Worm (Caenorhabditis elegans) whole organism, L4 larva: Measurements from ENCODE around the gene enee-1.

ENCODE experiments used
- F10B5.3 ChIP-seq: sonication (generic microtip); optimal IDR thresholded peaks from 2 replicates; lab custom pipeline; 2016; ENCODE audit warnings: mild to moderate bottlenecking, missing genetic modification characterization, missing compliant biosample characterization
- F49E8.2 ChIP-seq: sonication (generic microtip); optimal IDR thresholded peaks from 2 replicates; lab custom pipeline; 2016; ENCODE audit warnings: missing compliant biosample characterization, mild to moderate bottlenecking, missing genetic modification characterization, borderline replicate concordance
- T26A8.4 ChIP-seq: fragments of 200-800 bp; sonication (Bioruptor generic); IDR thresholded peaks from 2 replicates; pipeline ENCODE4 v1.3.6; 2022; ENCODE audit warnings: missing genetic modification characterization, missing compliant biosample characterization
- Y105C5A.15 ChIP-seq: fragments of 200-800 bp; sonication (Bioruptor generic); IDR thresholded peaks from 2 replicates; pipeline ENCODE4 v1.3.6; 2022; ENCODE audit warnings: missing genetic modification characterization, missing compliant biosample characterization
- Y48G9A.11 ChIP-seq: fragments of 200-800 bp; sonication (Bioruptor generic); IDR thresholded peaks from 2 replicates; pipeline ENCODE4 v1.3.6; 2022; ENCODE audit warnings: missing genetic modification reagents, missing genetic modification characterization, missing compliant biosample characterization
- Y5F2A.4 ChIP-seq: fragments of 200-800 bp; sonication (Bioruptor generic); optimal IDR thresholded peaks from 2 replicates; lab custom pipeline; 2018; ENCODE audit warnings: mild to moderate bottlenecking, missing genetic modification characterization, missing compliant biosample characterization
- ama-1 ChIP-seq: fragments of 150-350 bp; optimal IDR thresholded peaks from 2 replicates; lab custom pipeline; 2014; ENCODE audit warnings: inconsistent platforms, mixed read lengths
- ceh-32 ChIP-seq: sonication (generic microtip); optimal IDR thresholded peaks from 2 replicates; lab custom pipeline; 2016; ENCODE audit warnings: mild to moderate bottlenecking, missing genetic modification characterization, missing compliant biosample characterization; ENCODE audit not compliant: poor library complexity
- ceh-44 ChIP-seq: fragments of 200-800 bp; sonication (Bioruptor generic); IDR thresholded peaks from 2 replicates; pipeline ENCODE4 v1.3.6; 2022; ENCODE audit warnings: missing genetic modification reagents, missing genetic modification characterization, missing compliant biosample characterization
- ceh-62 ChIP-seq: sonication (generic microtip); optimal IDR thresholded peaks from 2 replicates; lab custom pipeline; 2017; ENCODE audit warnings: missing biosample characterization, missing genetic modification characterization
- ceh-82 ChIP-seq: sonication (generic microtip); optimal IDR thresholded peaks from 2 replicates; lab custom pipeline; 2017; ENCODE audit warnings: missing biosample characterization, missing genetic modification characterization
- daf-16 ChIP-seq, 3 experiments: sonication (generic microtip); optimal IDR thresholded peaks; 2 replicates each; lab custom pipeline; 2016 to 2017; ENCODE audit warnings: missing genetic modification characterization in 3 of 3, missing genetic modification reagents in 3 of 3, mild to moderate bottlenecking in 2 of 3, missing compliant biosample characterization in 2 of 3, missing biosample characterization in 1 of 3, moderate library complexity in 1 of 3
- daf-19 ChIP-seq: fragments of 200-800 bp; sonication (Bioruptor generic); conservative IDR thresholded peaks from 2 replicates; pipeline ENCODE4 v1.3.6; 2022; ENCODE audit warnings: missing genetic modification characterization, missing compliant biosample characterization
- dpl-1 ChIP-seq: fragments of 150-350 bp; optimal IDR thresholded peaks from 2 replicates; lab custom pipeline; 2014; ENCODE audit warnings: missing biosample characterization, missing genetic modification reagents, missing genetic modification characterization
- egl-27 ChIP-seq: sonication (generic microtip); optimal IDR thresholded peaks from 3 replicates; lab custom pipeline; 2017; ENCODE audit warnings: missing biosample characterization, missing genetic modification reagents, missing genetic modification characterization
- egl-43 ChIP-seq: fragments of 200-800 bp; sonication (Bioruptor generic); IDR thresholded peaks from 2 replicates; pipeline ENCODE4 v1.3.6; 2022; ENCODE audit warnings: missing genetic modification reagents, missing genetic modification characterization, missing compliant biosample characterization
- fos-1 ChIP-seq: fragments of 150-350 bp; optimal IDR thresholded peaks from 2 replicates; lab custom pipeline; 2014; ENCODE audit warnings: missing biosample characterization, missing genetic modification characterization
- gei-8 ChIP-seq: fragments of 200-800 bp; sonication (Bioruptor generic); optimal IDR thresholded peaks from 2 replicates; lab custom pipeline; 2018; ENCODE audit warnings: mild to moderate bottlenecking, missing genetic modification characterization, missing compliant biosample characterization
- hif-1 ChIP-seq, 2 experiments: sonication (generic microtip); optimal IDR thresholded peaks; 2 replicates each; lab custom pipeline; 2016 to 2017; ENCODE audit warnings: missing compliant biosample characterization in 2 of 2, missing genetic modification characterization in 2 of 2, missing genetic modification reagents in 2 of 2, missing genotype in 2 of 2, mild to moderate bottlenecking in 1 of 2
- hmg-1.1 ChIP-seq: fragments of 200-800 bp; sonication (Bioruptor generic); IDR thresholded peaks from 2 replicates; pipeline ENCODE4 v1.3.6; 2022; ENCODE audit warnings: missing genetic modification reagents, missing genetic modification characterization, missing compliant biosample characterization
- jun-1 ChIP-seq: fragments of 150-350 bp; optimal IDR thresholded peaks from 2 replicates; lab custom pipeline; 2014; ENCODE audit warnings: missing biosample characterization, missing genetic modification reagents, missing genetic modification characterization
- lim-7 ChIP-seq: fragments of 200-800 bp; sonication (Bioruptor generic); IDR thresholded peaks from 2 replicates; pipeline ENCODE4 v1.3.6; 2022; ENCODE audit warnings: missing genetic modification characterization, missing compliant biosample characterization
- lin-1 ChIP-seq: fragments of 200-800 bp; sonication (Bioruptor generic); IDR thresholded peaks from 2 replicates; pipeline ENCODE4 v1.3.6; 2022; ENCODE audit warnings: missing genetic modification reagents, missing genetic modification characterization, missing compliant biosample characterization
- lin-15B ChIP-seq: fragments of 150-350 bp; sonication (generic microtip); optimal IDR thresholded peaks from 3 replicates; lab custom pipeline; 2014; ENCODE audit warnings: missing biosample characterization, missing genetic modification characterization
- lsy-2 ChIP-seq, 2 experiments: fragments of 150-350 bp in 1 of 2; sonication (generic microtip) in 1 of 2; optimal IDR thresholded peaks; 2 replicates each; lab custom pipeline; 2014 to 2017; ENCODE audit warnings: missing biosample characterization in 2 of 2, missing genetic modification characterization in 2 of 2
- madf-5 ChIP-seq, 2 experiments: fragments of 200-800 bp; sonication (Bioruptor generic); IDR thresholded peaks; 2 replicates each; pipeline ENCODE4 v1.3.6; 2022; ENCODE audit warnings: missing compliant biosample characterization in 2 of 2, missing genetic modification characterization in 2 of 2
- madf-9 ChIP-seq: fragments of 200-800 bp; sonication (Bioruptor generic); conservative IDR thresholded peaks from 2 replicates; pipeline ENCODE4 v1.3.6; 2022; ENCODE audit warnings: missing genetic modification reagents, missing genetic modification characterization, missing compliant biosample characterization
- mdl-1 ChIP-seq, 2 experiments: fragments of 150-350 bp in 1 of 2; sonication (generic microtip) in 1 of 2; optimal IDR thresholded peaks; 2 replicates each; lab custom pipeline; 2014 to 2017; ENCODE audit warnings: missing biosample characterization in 2 of 2, missing genetic modification characterization in 2 of 2
- mdt-29 ChIP-seq: fragments of 200-800 bp; sonication (Bioruptor generic); IDR thresholded peaks from 2 replicates; pipeline ENCODE4 v1.3.6; 2022; ENCODE audit warnings: missing genetic modification reagents, missing genetic modification characterization, missing compliant biosample characterization
- mep-1 ChIP-seq: fragments of 150-350 bp; sonication (generic microtip); optimal IDR thresholded peaks from 3 replicates; lab custom pipeline; 2014; ENCODE audit warnings: missing biosample characterization, missing genetic modification characterization
- nhr-11 ChIP-seq: fragments of 150-350 bp; optimal IDR thresholded peaks from 2 replicates; lab custom pipeline; 2014; ENCODE audit warnings: missing biosample characterization, missing genetic modification characterization
- nhr-111 ChIP-seq: fragments of 200-800 bp; sonication (Bioruptor generic); optimal IDR thresholded peaks from 2 replicates; lab custom pipeline; 2018; ENCODE audit warnings: mild to moderate bottlenecking, missing genetic modification characterization, missing compliant biosample characterization
- nhr-76 ChIP-seq: fragments of 150-350 bp; optimal IDR thresholded peaks from 2 replicates; lab custom pipeline; 2014; ENCODE audit warnings: missing biosample characterization, missing genetic modification characterization
- pha-4 ChIP-seq, 2 experiments: fragments of 150-350 bp in 1 of 2; fragments of 200-800 bp in 1 of 2; sonication (Bioruptor generic) in 1 of 2; IDR thresholded peaks in 1 of 2; optimal IDR thresholded peaks in 1 of 2; 2 replicates each; pipeline versions ENCODE4 v1.3.6 to Lab custom; 2014 to 2022; ENCODE audit warnings: missing genetic modification characterization in 2 of 2, missing genetic modification reagents in 2 of 2, missing biosample characterization in 1 of 2, missing compliant biosample characterization in 1 of 2
- pqm-1 ChIP-seq: sonication (generic microtip); optimal IDR thresholded peaks from 2 replicates; lab custom pipeline; 2017; ENCODE audit warnings: missing biosample characterization, missing genetic modification characterization
- saeg-2 ChIP-seq: fragments of 200-800 bp; sonication (Bioruptor generic); IDR thresholded peaks from 2 replicates; pipeline ENCODE4 v1.3.6; 2022; ENCODE audit warnings: missing genetic modification reagents, missing genetic modification characterization, missing compliant biosample characterization
- sdz-12 ChIP-seq: fragments of 200-800 bp; sonication (Bioruptor generic); optimal IDR thresholded peaks from 2 replicates; lab custom pipeline; 2018; ENCODE audit warnings: mild to moderate bottlenecking, missing genetic modification characterization, missing compliant biosample characterization
- set-16 ChIP-seq: fragments of 200-800 bp; sonication (Bioruptor generic); IDR thresholded peaks from 2 replicates; pipeline ENCODE4 v1.3.6; 2022; ENCODE audit warnings: missing genetic modification reagents, missing genetic modification characterization, missing compliant biosample characterization
- skn-1 ChIP-seq: fragments of 150-350 bp; optimal IDR thresholded peaks from 2 replicates; lab custom pipeline; 2014; ENCODE audit warnings: missing biosample characterization, missing genetic modification characterization
- tag-97 ChIP-seq: fragments of 200-800 bp; sonication (Bioruptor generic); IDR thresholded peaks from 2 replicates; pipeline ENCODE4 v1.3.6; 2022; ENCODE audit warnings: missing genetic modification characterization, missing compliant biosample characterization
- unc-39 ChIP-seq: sonication (generic microtip); optimal IDR thresholded peaks from 2 replicates; lab custom pipeline; 2017; ENCODE audit warnings: missing biosample characterization, missing genetic modification characterization
- vab-7 ChIP-seq: fragments of 200-800 bp; sonication (Bioruptor generic); IDR thresholded peaks from 2 replicates; pipeline ENCODE4 v1.3.6; 2022; ENCODE audit warnings: missing genetic modification reagents, missing genetic modification characterization, missing compliant biosample characterization
- zag-1 ChIP-seq: fragments of 150-350 bp; optimal IDR thresholded peaks from 2 replicates; lab custom pipeline; 2014; ENCODE audit warnings: missing biosample characterization, missing genetic modification characterization
- zip-11 ChIP-seq: fragments of 200-800 bp; sonication (Bioruptor generic); IDR thresholded peaks from 2 replicates; pipeline ENCODE4 v1.3.6; 2022; ENCODE audit warnings: missing genetic modification characterization, missing compliant biosample characterization
- zip-2 ChIP-seq: fragments of 150-350 bp; optimal IDR thresholded peaks from 2 replicates; lab custom pipeline; 2014; ENCODE audit warnings: missing biosample characterization, missing genetic modification characterization

enee-1 gene

ce11 chrII:11783-12182 lies 12.7 kb upstream of the enee-1 start, which contains the start of gene best-4:
TSS of gene best-4 (minus strand) at chrII:11883.
- TF ChIP-seq skn-1 = no peak
- TF ChIP-seq pha-4 (GFP tag; IDR thresholded peaks at IDR 0.05; lab: Robert Waterston, UW) = no peak
- TF ChIP-seq pha-4 (tag; optimal IDR thresholded peaks at IDR 0.05; lab: Kevin White, UChicago) = no peak
- no peak for TF ChIP-seq nhr-11 (tag; lab: Kevin White, UChicago)
- TF ChIP-seq unc-39 = no peak
- TF ChIP-seq pqm-1 (tag; lab: Kevin White, UChicago) = no peak
- no peak for TF ChIP-seq F49E8.2
- no peak for TF ChIP-seq daf-19 (GFP tag; lab: Robert Waterston, UW)
- TF ChIP-seq, all 104 proteins: peak for 0

DNA sequence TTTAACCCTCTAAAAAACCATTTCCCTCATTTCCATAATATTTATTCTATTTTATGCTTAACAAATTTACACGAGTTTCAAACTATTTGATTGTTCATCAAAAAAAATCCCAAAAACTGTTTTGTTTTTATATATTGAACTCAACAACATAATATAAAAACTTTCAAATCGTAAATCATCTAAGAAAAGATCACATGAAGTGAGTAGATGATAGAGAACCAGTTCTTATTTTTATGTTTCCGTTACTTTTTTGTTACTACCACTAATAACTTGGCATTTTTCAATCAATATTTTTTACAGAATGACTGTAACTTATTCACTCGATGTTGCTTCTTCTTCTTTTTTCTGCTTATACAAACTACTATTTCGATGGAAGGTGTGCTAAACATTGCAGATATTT lies 11.8 kb upstream of the enee-1 start, which contains the start of gene best-3:
best-3 (plus strand) TSS at position 301 of the 400 bp plus-strand sequence.
- no peak for TF ChIP-seq set-16 (GFP tag; lab: Robert Waterston, UW)
- no peak for TF ChIP-seq lin-1
- TF ChIP-seq madf-9 (GFP tag; lab: Robert Waterston, UW) = no peak
- TF ChIP-seq zip-11 (GFP tag; lab: Robert Waterston, UW) = no peak
- TF ChIP-seq ceh-82 (tag; lab: Kevin White, UChicago) = no peak
- TF ChIP-seq vab-7 (GFP tag; lab: Robert Waterston, UW) = no peak
- TF ChIP-seq, all 104 proteins: peak for 0

DNA sequence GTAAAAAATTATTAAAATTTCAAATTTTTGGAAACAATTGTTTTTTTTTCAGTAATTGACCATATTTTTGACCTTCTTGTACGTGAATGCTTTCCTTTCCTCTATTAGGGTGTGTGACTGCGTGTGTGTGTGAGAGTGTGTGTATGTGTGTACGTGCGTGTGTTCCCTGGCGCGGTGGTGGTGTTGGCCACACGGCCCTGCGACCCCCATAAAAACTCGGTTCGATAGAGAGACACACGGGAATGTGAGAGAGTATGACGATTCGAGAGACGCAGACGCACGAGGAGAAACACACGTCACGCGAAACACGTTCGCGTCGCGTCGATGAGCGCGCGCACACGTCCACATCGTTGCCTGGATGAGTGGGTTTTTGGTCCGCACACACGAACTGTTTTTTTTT lies 5.7 kb upstream of the enee-1 start:
- TF ChIP-seq unc-39 (no peak), tag-97 (no peak), ceh-44 (GFP tag; lab: Robert Waterston, UW) (peak; percentile 16; the same call in 1 of the 2 replicates), ceh-32 (no peak), Y48G9A.11 (GFP tag; lab: Robert Waterston, UW) (no peak), zip-2 (tag; lab: Kevin White, UChicago) (no peak), F10B5.3 (tag; lab: Kevin White, UChicago) (no peak), hmg-1.1 (GFP tag; lab: Robert Waterston, UW) (peak; percentile 83), Y5F2A.4 (GFP tag; lab: Kevin White, UChicago) (no peak), F49E8.2 (no peak), set-16 (GFP tag; lab: Robert Waterston, UW) (no peak; the same call in 1 of the 2 replicates), fos-1 (tag; lab: Kevin White, UChicago) (no peak), nhr-111 (GFP tag; lab: Kevin White, UChicago) (no peak), vab-7 (GFP tag; lab: Robert Waterston, UW) (0 out of 2 replicates have a peak, but pooled peaks have one; percentile 18), ceh-82 (tag; lab: Kevin White, UChicago) (no peak), egl-27 (tag; lab: Kevin White, UChicago) (no peak), daf-16 (GFP tag; optimal IDR thresholded peaks at IDR 0.05; lab: Kevin White, UChicago) (peak in 1 of 2 experiments; percentile 30), daf-16 (tag; optimal IDR thresholded peaks at IDR 0.05; lab: Kevin White, UChicago) (peak; percentile 60), ceh-62 (tag; lab: Kevin White, UChicago) (no peak), lim-7 (no peak), lin-1 (no peak), lsy-2 (tag; optimal IDR thresholded peaks at IDR 0.05; lab: Kevin White, UChicago) (peak; percentile 42 to 69), mdt-29 (GFP tag; lab: Robert Waterston, UW) (no peak), mdl-1 (tag; optimal IDR thresholded peaks at IDR 0.05; lab: Kevin White, UChicago) (peak; percentile 77 to 97), zag-1 (tag; lab: Kevin White, UChicago) (no peak), madf-5 (GFP tag; IDR thresholded peaks at IDR 0.05; lab: Robert Waterston, UW) (no peak), hif-1 (tag; optimal IDR thresholded peaks at IDR 0.05; lab: Kevin White, UChicago) (peak; percentile 43 to 97), mep-1 (peak; percentile 84), ama-1 (lab: Kevin White, UChicago) (no peak), T26A8.4 (peak; percentile 68; the same call in 1 of the 2 replicates), gei-8 (GFP tag; lab: Kevin White, UChicago) (no peak), pha-4 (GFP tag; IDR thresholded peaks at IDR 0.05; lab: Robert Waterston, UW) (no peak), pha-4 (tag; optimal IDR thresholded peaks at IDR 0.05; lab: Kevin White, UChicago) (no peak), jun-1 (tag; lab: Kevin White, UChicago) (no peak), egl-43 (no peak), sdz-12 (GFP tag; lab: Kevin White, UChicago) (no peak), skn-1 (no peak), dpl-1 (peak; percentile 61), lin-15B (no peak), Y105C5A.15 (GFP tag; lab: Robert Waterston, UW) (no peak), saeg-2 (GFP tag; lab: Robert Waterston, UW) (0 out of 2 replicates have a peak, but pooled peaks have one; percentile 53), nhr-76 (tag; lab: Kevin White, UChicago) (no peak)
